Worm (Caenorhabditis elegans) whole organism, L4 larva: ENCODE measurements around the gene idpp-16.

ENCODE experiments used
- F10B5.3 ChIP-seq: sonication (generic microtip); optimal IDR thresholded peaks from 2 replicates; lab custom pipeline; 2016; ENCODE audit warnings: mild to moderate bottlenecking, missing genetic modification characterization, missing compliant biosample characterization
- F37D6.2 ChIP-seq: sonication (generic microtip); optimal IDR thresholded peaks from 2 replicates; lab custom pipeline; 2016; ENCODE audit warnings: mild to moderate bottlenecking, missing genetic modification characterization, missing compliant biosample characterization
- T20F7.1 ChIP-seq: fragments of 200-800 bp; sonication (Bioruptor generic); optimal IDR thresholded peaks from 2 replicates; lab custom pipeline; 2018; ENCODE audit warnings: mild to moderate bottlenecking, missing genetic modification characterization, missing compliant biosample characterization
- Y105C5A.15 ChIP-seq: fragments of 200-800 bp; sonication (Bioruptor generic); IDR thresholded peaks from 2 replicates; pipeline ENCODE4 v1.3.6; 2022; ENCODE audit warnings: missing genetic modification characterization, missing compliant biosample characterization
- ZK337.2 ChIP-seq: fragments of 200-800 bp; sonication (Bioruptor generic); IDR thresholded peaks from 2 replicates; pipeline ENCODE4 v1.3.6; 2022; ENCODE audit warnings: missing genetic modification reagents, missing genetic modification characterization, missing compliant biosample characterization
- ZK546.5 ChIP-seq, 2 experiments: sonication (generic microtip); optimal IDR thresholded peaks; 2 replicates each; lab custom pipeline; 2017; ENCODE audit warnings: missing biosample characterization in 2 of 2, missing genetic modification characterization in 2 of 2
- aha-1 ChIP-seq: fragments of 150-350 bp; peaks from one replicate; lab custom pipeline; 2014; ENCODE audit warnings: missing biosample characterization, missing genetic modification characterization
- ama-1 ChIP-seq: fragments of 150-350 bp; optimal IDR thresholded peaks from 2 replicates; lab custom pipeline; 2014; ENCODE audit warnings: inconsistent platforms, mixed read lengths
- ceh-20 ChIP-seq: fragments of 200-800 bp; sonication (Bioruptor generic); IDR thresholded peaks from 2 replicates; pipeline ENCODE4 v1.3.6; 2022; ENCODE audit warnings: missing genetic modification reagents, missing genetic modification characterization, missing compliant biosample characterization
- ceh-28 ChIP-seq: fragments of 150-350 bp; optimal IDR thresholded peaks from 2 replicates; lab custom pipeline; 2014; ENCODE audit warnings: missing biosample characterization, missing genetic modification reagents, missing genetic modification characterization
- ces-1 ChIP-seq: fragments of 150-350 bp; sonication (generic microtip); optimal IDR thresholded peaks from 4 replicates; lab custom pipeline; 2014; ENCODE audit warnings: missing biosample characterization, missing genetic modification reagents, missing genetic modification characterization
- cey-2 ChIP-seq: sonication (generic microtip); optimal IDR thresholded peaks from 3 replicates; lab custom pipeline; 2017; ENCODE audit warnings: missing genetic modification characterization, mild to moderate bottlenecking, missing compliant biosample characterization, antibody characterized with exemption, borderline replicate concordance; ENCODE audit not compliant: insufficient read depth
- ctbp-1 ChIP-seq: fragments of 200-800 bp; sonication (Bioruptor generic); IDR thresholded peaks from 2 replicates; pipeline ENCODE4 v1.3.6; 2022; ENCODE audit warnings: missing genetic modification reagents, missing genetic modification characterization, missing compliant biosample characterization
- daf-16 ChIP-seq, 3 experiments: sonication (generic microtip); optimal IDR thresholded peaks; 2 replicates each; lab custom pipeline; 2016 to 2017; ENCODE audit warnings: missing genetic modification characterization in 3 of 3, missing genetic modification reagents in 3 of 3, mild to moderate bottlenecking in 2 of 3, missing compliant biosample characterization in 2 of 3, missing biosample characterization in 1 of 3, moderate library complexity in 1 of 3
- daf-8 ChIP-seq: fragments of 200-800 bp; sonication (Bioruptor generic); IDR thresholded peaks from 2 replicates; pipeline ENCODE4 v1.3.6; 2022; ENCODE audit warnings: missing genetic modification characterization, missing compliant biosample characterization
- dmd-8 ChIP-seq: fragments of 200-800 bp; sonication (Bioruptor generic); IDR thresholded peaks from 2 replicates; pipeline ENCODE4 v1.3.6; 2022; ENCODE audit warnings: missing genetic modification characterization, missing compliant biosample characterization
- dmd-9 ChIP-seq: fragments of 200-800 bp; sonication (Bioruptor generic); IDR thresholded peaks from 2 replicates; pipeline ENCODE4 v1.3.6; 2022; ENCODE audit warnings: missing genetic modification reagents, missing genetic modification characterization, missing compliant biosample characterization
- dpl-1 ChIP-seq: fragments of 150-350 bp; optimal IDR thresholded peaks from 2 replicates; lab custom pipeline; 2014; ENCODE audit warnings: missing biosample characterization, missing genetic modification reagents, missing genetic modification characterization
- dve-1 ChIP-seq: sonication (generic microtip); optimal IDR thresholded peaks from 2 replicates; lab custom pipeline; 2017; ENCODE audit warnings: antibody characterized with exemption, mild to moderate bottlenecking, missing genetic modification characterization, missing compliant biosample characterization; ENCODE audit not compliant: insufficient read depth
- egl-27 ChIP-seq: sonication (generic microtip); optimal IDR thresholded peaks from 3 replicates; lab custom pipeline; 2017; ENCODE audit warnings: missing biosample characterization, missing genetic modification reagents, missing genetic modification characterization
- fos-1 ChIP-seq: fragments of 150-350 bp; optimal IDR thresholded peaks from 2 replicates; lab custom pipeline; 2014; ENCODE audit warnings: missing biosample characterization, missing genetic modification characterization
- hif-1 ChIP-seq, 2 experiments: sonication (generic microtip); optimal IDR thresholded peaks; 2 replicates each; lab custom pipeline; 2016 to 2017; ENCODE audit warnings: missing compliant biosample characterization in 2 of 2, missing genetic modification characterization in 2 of 2, missing genetic modification reagents in 2 of 2, missing genotype in 2 of 2, mild to moderate bottlenecking in 1 of 2
- hlh-11 ChIP-seq: fragments of 200-800 bp; sonication (Bioruptor generic); optimal IDR thresholded peaks from 2 replicates; lab custom pipeline; 2018; ENCODE audit warnings: mild to moderate bottlenecking, missing genetic modification characterization, missing compliant biosample characterization
- hlh-30 ChIP-seq: sonication (generic microtip); optimal IDR thresholded peaks from 2 replicates; lab custom pipeline; 2017; ENCODE audit warnings: antibody characterized with exemption, mild to moderate bottlenecking, missing genetic modification characterization, missing compliant biosample characterization; ENCODE audit not compliant: insufficient read depth
- hmg-1.1 ChIP-seq: fragments of 200-800 bp; sonication (Bioruptor generic); IDR thresholded peaks from 2 replicates; pipeline ENCODE4 v1.3.6; 2022; ENCODE audit warnings: missing genetic modification reagents, missing genetic modification characterization, missing compliant biosample characterization
- jun-1 ChIP-seq: fragments of 150-350 bp; optimal IDR thresholded peaks from 2 replicates; lab custom pipeline; 2014; ENCODE audit warnings: missing biosample characterization, missing genetic modification reagents, missing genetic modification characterization
- lim-7 ChIP-seq: fragments of 200-800 bp; sonication (Bioruptor generic); IDR thresholded peaks from 2 replicates; pipeline ENCODE4 v1.3.6; 2022; ENCODE audit warnings: missing genetic modification characterization, missing compliant biosample characterization
- lin-13 ChIP-seq: fragments of 150-350 bp; optimal IDR thresholded peaks from 2 replicates; lab custom pipeline; 2014; ENCODE audit warnings: missing biosample characterization, missing genetic modification reagents, missing genetic modification characterization
- lin-38 ChIP-seq: fragments of 200-800 bp; sonication (Bioruptor generic); IDR thresholded peaks from 2 replicates; pipeline ENCODE4 v1.3.6; 2022; ENCODE audit warnings: missing genetic modification reagents, missing genetic modification characterization, missing compliant biosample characterization
- mep-1 ChIP-seq: fragments of 150-350 bp; sonication (generic microtip); optimal IDR thresholded peaks from 3 replicates; lab custom pipeline; 2014; ENCODE audit warnings: missing biosample characterization, missing genetic modification characterization
- mes-2 ChIP-seq: sonication (generic microtip); optimal IDR thresholded peaks from 2 replicates; lab custom pipeline; 2016; ENCODE audit warnings: missing genotype, mild to moderate bottlenecking, missing genetic modification characterization, missing compliant biosample characterization; ENCODE audit not compliant: poor library complexity, severe bottlenecking
- mxl-2 ChIP-seq: fragments of 200-800 bp; sonication (Bioruptor generic); conservative IDR thresholded peaks from 2 replicates; pipeline ENCODE4 v1.3.6; 2022; ENCODE audit warnings: missing genetic modification reagents, missing genetic modification characterization, missing compliant biosample characterization
- mxl-3 ChIP-seq: fragments of 200-800 bp; sonication (Bioruptor generic); optimal IDR thresholded peaks from 2 replicates; lab custom pipeline; 2018; ENCODE audit warnings: mild to moderate bottlenecking, missing genetic modification characterization, missing compliant biosample characterization
- nhr-102 ChIP-seq: sonication (generic microtip); optimal IDR thresholded peaks from 2 replicates; lab custom pipeline; 2016; ENCODE audit warnings: mild to moderate bottlenecking, missing genetic modification characterization, moderate library complexity, missing compliant biosample characterization
- nhr-6 ChIP-seq: fragments of 150-350 bp; optimal IDR thresholded peaks from 2 replicates; lab custom pipeline; 2014; ENCODE audit warnings: missing biosample characterization, missing genetic modification characterization
- nhr-76 ChIP-seq: fragments of 150-350 bp; optimal IDR thresholded peaks from 2 replicates; lab custom pipeline; 2014; ENCODE audit warnings: missing biosample characterization, missing genetic modification characterization
- pha-4 ChIP-seq, 2 experiments: fragments of 150-350 bp in 1 of 2; fragments of 200-800 bp in 1 of 2; sonication (Bioruptor generic) in 1 of 2; IDR thresholded peaks in 1 of 2; optimal IDR thresholded peaks in 1 of 2; 2 replicates each; pipeline versions ENCODE4 v1.3.6 to Lab custom; 2014 to 2022; ENCODE audit warnings: missing genetic modification characterization in 2 of 2, missing genetic modification reagents in 2 of 2, missing biosample characterization in 1 of 2, missing compliant biosample characterization in 1 of 2
- pqm-1 ChIP-seq: sonication (generic microtip); optimal IDR thresholded peaks from 2 replicates; lab custom pipeline; 2017; ENCODE audit warnings: missing biosample characterization, missing genetic modification characterization
- sdz-12 ChIP-seq: fragments of 200-800 bp; sonication (Bioruptor generic); optimal IDR thresholded peaks from 2 replicates; lab custom pipeline; 2018; ENCODE audit warnings: mild to moderate bottlenecking, missing genetic modification characterization, missing compliant biosample characterization
- skn-1 ChIP-seq: fragments of 150-350 bp; optimal IDR thresholded peaks from 2 replicates; lab custom pipeline; 2014; ENCODE audit warnings: missing biosample characterization, missing genetic modification characterization
- spr-1 ChIP-seq: sonication (generic microtip); optimal IDR thresholded peaks from 2 replicates; lab custom pipeline; 2016; ENCODE audit warnings: mild to moderate bottlenecking, missing genetic modification characterization, missing compliant biosample characterization
- spr-3 ChIP-seq: fragments of 200-800 bp; sonication (Bioruptor generic); optimal IDR thresholded peaks from 2 replicates; lab custom pipeline; 2018; ENCODE audit warnings: mild to moderate bottlenecking, missing genetic modification characterization, missing compliant biosample characterization
- unc-130 ChIP-seq: sonication (generic microtip); optimal IDR thresholded peaks from 2 replicates; lab custom pipeline; 2016; ENCODE audit warnings: missing genetic modification reagents, missing genetic modification characterization, missing compliant biosample characterization
- zip-11 ChIP-seq: fragments of 200-800 bp; sonication (Bioruptor generic); IDR thresholded peaks from 2 replicates; pipeline ENCODE4 v1.3.6; 2022; ENCODE audit warnings: missing genetic modification characterization, missing compliant biosample characterization
- ztf-7 ChIP-seq: fragments of 150-350 bp; optimal IDR thresholded peaks from 2 replicates; lab custom pipeline; 2014; ENCODE audit warnings: missing biosample characterization, missing genetic modification characterization

idpp-16 gene

ce11 chrV:11614805-11615497 is 8.6 kb upstream of the idpp-16 start (continued):
- TF ChIP-seq mxl-3 (GFP tag; lab: Kevin White, UChicago), result peak; percentile 50

- TF ChIP-seq dve-1 (tag; lab: Kevin White, UChicago), result no peak
These were observed 6.7 kb upstream of the idpp-16 start, which contains the start of gene tag-290 for ce11 chrV:11613007-11613406. Gene tag-290 (plus strand): TSS chrV:11613307.

- TF ChIP-seq cey-2 (tag; lab: Kevin White, UChicago) (no peak), aha-1 (tag; lab: Kevin White, UChicago) (no peak), mxl-3 (GFP tag; lab: Kevin White, UChicago) (no peak), pha-4 (GFP tag; IDR thresholded peaks at IDR 0.05; lab: Robert Waterston, UW) (no peak), pha-4 (tag; optimal IDR thresholded peaks at IDR 0.05; lab: Kevin White, UChicago) (no peak), mep-1 (tag; lab: Kevin White, UChicago) (peak; percentile 74), T20F7.1 (GFP tag; lab: Kevin White, UChicago) (no peak), hmg-1.1 (peak; percentile 79), nhr-76 (no peak), lin-13 (peak; percentile 61), skn-1 (tag; lab: Kevin White, UChicago) (no peak), dmd-9 (GFP tag; lab: Robert Waterston, UW) (no peak), egl-27 (no peak), lin-38 (peak; percentile 81), spr-3 (GFP tag; lab: Kevin White, UChicago) (no peak), daf-8 (GFP tag; lab: Robert Waterston, UW) (no peak), ceh-28 (no peak), nhr-102 (tag; lab: Kevin White, UChicago) (peak; percentile 52), nhr-6 (tag; lab: Kevin White, UChicago) (peak; percentile 46), pqm-1 (no peak), Y105C5A.15 (GFP tag; lab: Robert Waterston, UW) (no peak), F10B5.3 (tag; lab: Kevin White, UChicago) (peak; percentile 22), sdz-12 (GFP tag; lab: Kevin White, UChicago) (no peak), lim-7 (no peak), daf-16 (GFP tag; optimal IDR thresholded peaks at IDR 0.05; lab: Kevin White, UChicago) (peak in 1 of 2 experiments; percentile 43), daf-16 (tag; optimal IDR thresholded peaks at IDR 0.05; lab: Kevin White, UChicago) (peak; percentile 45), mes-2 (peak; percentile 95), F37D6.2 (no peak), ZK546.5 (tag; optimal IDR thresholded peaks at IDR 0.05; lab: Kevin White, UChicago) (no peak), ces-1 (GFP tag; lab: Kevin White, UChicago) (peak; percentile 34), dpl-1 (GFP tag; lab: Kevin White, UChicago) (peak; percentile 93), spr-1 (tag; lab: Kevin White, UChicago) (peak; percentile 57), mxl-2 (GFP tag; lab: Robert Waterston, UW) (no peak), ztf-7 (peak; percentile 4), dmd-8 (GFP tag; lab: Robert Waterston, UW) (no peak), fos-1 (tag; lab: Kevin White, UChicago) (no peak), ZK337.2 (GFP tag; lab: Robert Waterston, UW) (no peak), hlh-11 (tag; lab: Kevin White, UChicago) (peak; percentile 64), unc-130 (GFP tag; lab: Kevin White, UChicago) (peak; percentile 82), ctbp-1 (GFP tag; lab: Robert Waterston, UW) (no peak), zip-11 (GFP tag; lab: Robert Waterston, UW) (no peak), jun-1 (no peak), hlh-30 (tag; lab: Kevin White, UChicago) (peak; percentile 72), ceh-20 (no peak; the same call in 1 of the 2 replicates), ama-1 (lab: Kevin White, UChicago) (no peak), hif-1 (tag; optimal IDR thresholded peaks at IDR 0.05; lab: Kevin White, UChicago) (peak in 1 of 2 experiments; percentile 54)
These were observed 4.2 kb upstream of the idpp-16 start, which contains the start of gene sas-5 for ce11 chrV:11610481-11610880. Gene sas-5 (plus strand): TSS chrV:11610737.
